Worm (Caenorhabditis elegans) whole organism, L3 larva: ENCODE measurements around the gene ZK6.6.

Source experiments
- aly-2 ChIP-seq: fragments of 150-350 bp; optimal IDR thresholded peaks from 2 replicates; lab custom pipeline; 2014; ENCODE audit warnings: missing biosample characterization, missing genetic modification characterization
- ama-1 ChIP-seq: fragments of 150-350 bp; optimal IDR thresholded peaks from 2 replicates; lab custom pipeline; 2018
- elt-3 ChIP-seq, 3 experiments: fragments of 150-350 bp in 1 of 3; sonication (generic microtip) in 2 of 3; optimal IDR thresholded peaks; 2 replicates in 2 of 3; 4 replicates in 1 of 3; lab custom pipeline; 2014 to 2017; ENCODE audit warnings: missing biosample characterization in 3 of 3, missing genetic modification characterization in 3 of 3
- fos-1 ChIP-seq: fragments of 150-350 bp; optimal IDR thresholded peaks from 2 replicates; lab custom pipeline; 2014; ENCODE audit warnings: missing biosample characterization, missing genetic modification characterization
- lin-15B ChIP-seq: fragments of 150-350 bp; optimal IDR thresholded peaks from 2 replicates; lab custom pipeline; 2014; ENCODE audit warnings: missing biosample characterization, missing genetic modification characterization
- nhr-25 ChIP-seq: sonication (generic microtip); optimal IDR thresholded peaks from 2 replicates; lab custom pipeline; 2017; ENCODE audit warnings: missing biosample characterization, missing genetic modification characterization
- pha-4 ChIP-seq: fragments of 150-350 bp; optimal IDR thresholded peaks from 2 replicates; lab custom pipeline; 2014; ENCODE audit warnings: missing biosample characterization, missing genetic modification reagents, missing genetic modification characterization

ce11 chrV:347561-348345, 40.7 kb upstream of the ZK6.6 start:
- TF ChIP-seq pha-4 = no peak
- TF ChIP-seq nhr-25 (tag; lab: Kevin White, UChicago) = no peak
- no peak for TF ChIP-seq elt-3 (tag; optimal IDR thresholded peaks at IDR 0.05; lab: Kevin White, UChicago)
- no peak for TF ChIP-seq aly-2 (tag; lab: Kevin White, UChicago)
- TF ChIP-seq ama-1 = no peak
- no peak for TF ChIP-seq fos-1 (tag; lab: Kevin White, UChicago)
- TF ChIP-seq lin-15B (tag; lab: Kevin White, UChicago) = no peak
